Worm (Caenorhabditis elegans): ENCODE data around the gene sri-72.

The sri-72 gene

DNA sequence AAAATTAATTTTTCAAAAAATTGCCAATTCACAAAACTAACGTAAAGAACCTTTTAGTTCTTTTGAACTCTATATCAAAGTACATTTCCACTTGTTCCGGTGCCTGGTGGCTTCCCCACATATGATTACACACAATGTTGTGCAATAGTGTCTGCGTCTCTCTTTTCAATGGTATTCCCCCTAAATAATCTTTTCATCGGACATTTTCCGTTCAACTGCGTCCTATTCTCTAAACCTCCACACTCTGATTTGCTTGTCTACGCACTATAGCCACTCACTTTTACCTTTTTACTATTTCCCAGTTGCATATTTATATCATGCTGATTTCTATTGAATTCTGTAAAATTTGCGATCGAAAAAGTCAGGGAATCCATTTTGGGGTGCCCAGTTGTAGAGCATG, 36.0 kb downstream of the sri-72 start, which contains the start of gene nhr-58 (continued):
- TF ChIP-seq nhr-85 (tag) (peak; percentile 83), unc-62 (GFP tag; optimal IDR thresholded peaks at IDR 0.05) (no peak), lin-35 (GFP tag; optimal IDR thresholded peaks at IDR 0.05) (peak in 1 of 2 experiments; percentile 59), ceh-63 (GFP tag; optimal IDR thresholded peaks at IDR 0.05) (no peak), grh-1 (GFP tag; IDR thresholded peaks at IDR 0.05) (no peak), elt-2 (tag; optimal IDR thresholded peaks at IDR 0.05) (peak; percentile 65), tbx-2 (tag; optimal IDR thresholded peaks at IDR 0.05) (peak; percentile 23), nhr-71 (tag; optimal IDR thresholded peaks at IDR 0.05) (peak; percentile 76), mep-1 (tag; optimal IDR thresholded peaks at IDR 0.05) (peak; percentile 64), hlh-4 (tag; optimal IDR thresholded peaks at IDR 0.05) (no peak), unc-130 (tag; optimal IDR thresholded peaks at IDR 0.05) (no peak), egl-13 (tag; optimal IDR thresholded peaks at IDR 0.05) (no peak), unc-98 (GFP tag; IDR thresholded peaks at IDR 0.05) (no peak), snpc-4 (tag; optimal IDR thresholded peaks at IDR 0.05) (no peak), nhr-84 (tag; optimal IDR thresholded peaks at IDR 0.05) (no peak), lin-13 (GFP tag; optimal IDR thresholded peaks at IDR 0.05) (no peak), lin-14 (GFP tag; optimal IDR thresholded peaks at IDR 0.05) (peak; percentile 99), nhr-12 (tag; optimal IDR thresholded peaks at IDR 0.05) (no peak), unc-30 (tag; optimal IDR thresholded peaks at IDR 0.05) (no peak), ama-1 (optimal IDR thresholded peaks at IDR 0.05) (no peak), xbp-1 (tag; optimal IDR thresholded peaks at IDR 0.05) (no peak), irx-1 (tag; optimal IDR thresholded peaks at IDR 0.05) (no peak), pax-3 (tag; optimal IDR thresholded peaks at IDR 0.05) (no peak), nhr-20 (tag; optimal IDR thresholded peaks at IDR 0.05) (peak; percentile 77), nhr-11 (tag; optimal IDR thresholded peaks at IDR 0.05) (peak; percentile 59), skn-1 (tag; optimal IDR thresholded peaks at IDR 0.05) (peak; percentile 43), nhr-47 (tag; optimal IDR thresholded peaks at IDR 0.05) (no peak), mab-9 (GFP tag; IDR thresholded peaks at IDR 0.05) (no peak), zag-1 (tag; optimal IDR thresholded peaks at IDR 0.05) (no peak), pqm-1 (tag; optimal IDR thresholded peaks at IDR 0.05) (no peak), jun-1 (tag; optimal IDR thresholded peaks at IDR 0.05) (peak; percentile 66), nhr-19 (GFP tag; conservative IDR thresholded peaks at IDR 0.05) (peak; percentile 58)

DNA sequence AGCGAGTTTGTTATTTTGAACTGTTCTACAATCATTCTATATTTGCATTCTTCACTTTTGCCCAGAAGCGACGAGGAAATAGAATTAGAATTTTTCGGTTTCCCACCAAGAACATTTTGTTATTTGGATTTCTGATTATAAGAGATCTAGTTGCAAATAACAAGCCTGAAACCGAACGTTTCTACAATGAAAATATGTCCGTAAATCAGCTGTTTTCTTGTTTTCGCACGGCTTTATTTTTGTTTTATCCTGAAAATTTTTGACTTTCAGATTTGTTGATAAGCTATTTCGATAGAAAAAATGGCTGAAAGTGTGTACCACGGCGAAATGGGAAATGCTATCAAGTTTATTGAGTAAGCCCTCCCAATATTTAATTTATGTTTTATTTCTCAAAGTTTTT, 40.4 kb downstream of the sri-72 start, which contains the start of gene srw-108:
TSS of gene srw-108 (plus strand) at position 301 of the 400 bp plus-strand sequence.
- no peak for TF ChIP-seq unc-30 (tag; optimal IDR thresholded peaks at IDR 0.05)
- no peak for TF ChIP-seq nhr-47 (tag; optimal IDR thresholded peaks at IDR 0.05)
- no peak for TF ChIP-seq ztf-4 (tag; optimal IDR thresholded peaks at IDR 0.05)
- no peak for TF ChIP-seq ceh-63 (GFP tag; optimal IDR thresholded peaks at IDR 0.05)
- no peak for TF ChIP-seq alr-1 (tag; optimal IDR thresholded peaks at IDR 0.05; ENCODE audit: borderline replicate concordance)
- TF ChIP-seq isw-1 (GFP tag; IDR thresholded peaks at IDR 0.05): no peak
- TF ChIP-seq egl-27 (tag; optimal IDR thresholded peaks at IDR 0.05): no peak
- no peak for TF ChIP-seq zip-4 (GFP tag; optimal IDR thresholded peaks at IDR 0.05)
- TF ChIP-seq unc-86 (tag; optimal IDR thresholded peaks at IDR 0.05): no peak
- no peak for TF ChIP-seq pag-3 (tag; optimal IDR thresholded peaks at IDR 0.05; ENCODE audit: borderline replicate concordance, insufficient read depth)
- no peak for TF ChIP-seq sox-4 (tag; optimal IDR thresholded peaks at IDR 0.05)

- no peak for TF ChIP-seq ztf-11 (tag; optimal IDR thresholded peaks at IDR 0.05)
- no peak for TF ChIP-seq pax-3 (tag; optimal IDR thresholded peaks at IDR 0.05)
- no peak for TF ChIP-seq blmp-1 (tag; optimal IDR thresholded peaks at IDR 0.05)
- TF ChIP-seq unc-86 (tag; optimal IDR thresholded peaks at IDR 0.05): no peak
- no peak for TF ChIP-seq ceh-88 (GFP tag; IDR thresholded peaks at IDR 0.05)
- TF ChIP-seq unc-62 (GFP tag; optimal IDR thresholded peaks at IDR 0.05): no peak
- TF ChIP-seq Y116A8C.19 (tag; optimal IDR thresholded peaks at IDR 0.05; ENCODE audit: borderline replicate concordance): no peak
These were observed 43.0 kb downstream of the sri-72 start, which contains the start of gene R11G11.16 for ce11 chrV:525040-525439. TSS of gene R11G11.16 (minus strand) at chrV:525140.
